Fruit fly (Drosophila melanogaster) Kc167 (cell line): Measurements from ENCODE around the gene SpdS.

Experiments
- Sin3A ChIP-seq: fragments of >200 bp; optimal IDR thresholded peaks from 2 replicates; lab custom pipeline; 2018; ENCODE audit warnings: missing external identifiers
- h ChIP-seq: fragments of >200 bp; optimal IDR thresholded peaks from 3 replicates; lab custom pipeline; 2018; ENCODE audit warnings: missing external identifiers
- insv ChIP-seq: fragments of >200 bp; optimal IDR thresholded peaks from 3 replicates; lab custom pipeline; 2018; ENCODE audit warnings: missing external identifiers
- psq ChIP-seq: fragments of >200 bp; optimal IDR thresholded peaks from 2 replicates; lab custom pipeline; 2017; ENCODE audit warnings: missing external identifiers
- ttk ChIP-seq: sonication (Bioruptor generic); optimal IDR thresholded peaks from 2 replicates; lab custom pipeline; 2017; ENCODE audit warnings: missing external identifiers

DNA sequence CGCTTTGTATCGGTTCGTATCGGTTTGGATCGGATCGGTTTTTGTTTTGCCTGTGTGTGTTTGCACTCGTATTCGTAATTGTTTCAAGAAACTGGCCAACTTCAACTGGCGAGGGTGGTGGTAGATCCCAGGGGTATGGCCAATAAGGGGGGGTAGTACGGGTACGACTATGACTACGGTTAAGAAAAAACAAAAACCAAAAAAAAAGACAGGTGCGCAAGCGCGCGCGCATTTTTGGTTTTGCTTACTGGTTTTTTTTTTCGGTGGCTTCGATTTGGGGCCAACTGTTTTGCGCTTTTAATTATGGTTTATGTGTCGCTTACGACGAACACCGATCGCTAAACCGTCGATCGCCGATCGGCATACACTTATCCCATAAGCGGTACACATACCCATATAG, 36.6 kb upstream of the SpdS start:
- TF ChIP-seq h (lab: Kevin White, UChicago) (no peak), insv (lab: Kevin White, UChicago) (no peak), ttk (no peak), psq (lab: Kevin White, UChicago) (no peak), Sin3A (lab: Kevin White, UChicago) (no peak)
